Fruit fly (Drosophila melanogaster) S2 (cell line): ENCODE measurements around the gene CG1265.

Experiments
- CG8478 ChIP-seq: fragments of >200 bp; optimal IDR thresholded peaks from 2 replicates; lab custom pipeline; 2018
- CTCF ChIP-seq, 2 experiments: fragments of >200 bp; optimal IDR thresholded peaks; 2 replicates each; lab custom pipeline; 2018

Gene CG1265

dm6 chr3L:4252862-4253610 is 1.5 kb upstream of the CG1265 start:
- no peak for TF ChIP-seq CG8478 (lab: Kevin White, UChicago)
- no peak for TF ChIP-seq CTCF (optimal IDR thresholded peaks at IDR 0.05; lab: Kevin White, UChicago)

DNA sequence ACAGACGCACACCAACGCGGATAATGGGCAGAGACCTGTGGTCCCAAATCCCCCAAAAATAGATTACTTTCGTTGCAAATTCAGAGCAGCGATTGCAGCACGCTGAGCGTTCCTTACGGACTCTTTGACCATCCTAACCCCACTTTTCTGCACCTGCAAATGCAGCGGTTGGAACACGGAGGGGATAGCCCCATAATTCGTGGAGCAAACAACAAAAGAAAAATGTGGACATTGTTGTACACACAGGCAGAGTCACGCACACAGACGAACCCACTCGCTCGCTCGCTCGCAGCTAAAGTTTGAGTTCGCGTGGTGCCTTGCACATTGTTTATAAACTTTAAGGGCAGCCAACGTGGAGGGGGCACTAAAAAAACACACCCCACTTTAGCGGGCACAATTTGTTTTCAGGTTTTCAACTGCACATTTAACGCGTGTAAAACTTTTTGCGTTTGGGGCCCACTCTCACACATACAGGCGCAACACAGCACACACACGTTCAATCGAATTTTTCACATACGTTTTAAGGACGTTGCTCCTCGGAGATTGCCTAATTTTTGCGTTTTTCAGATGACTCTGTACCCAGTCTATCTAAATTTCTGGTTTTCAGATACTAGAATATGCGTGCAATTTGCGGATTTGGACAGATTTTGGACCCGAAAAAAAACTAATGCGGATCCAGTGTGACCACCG is 820 bp upstream of the CG1265 start:
- no peak for TF ChIP-seq CG8478 (lab: Kevin White, UChicago)
- TF ChIP-seq CTCF (optimal IDR thresholded peaks at IDR 0.05; lab: Kevin White, UChicago) = no peak

DNA sequence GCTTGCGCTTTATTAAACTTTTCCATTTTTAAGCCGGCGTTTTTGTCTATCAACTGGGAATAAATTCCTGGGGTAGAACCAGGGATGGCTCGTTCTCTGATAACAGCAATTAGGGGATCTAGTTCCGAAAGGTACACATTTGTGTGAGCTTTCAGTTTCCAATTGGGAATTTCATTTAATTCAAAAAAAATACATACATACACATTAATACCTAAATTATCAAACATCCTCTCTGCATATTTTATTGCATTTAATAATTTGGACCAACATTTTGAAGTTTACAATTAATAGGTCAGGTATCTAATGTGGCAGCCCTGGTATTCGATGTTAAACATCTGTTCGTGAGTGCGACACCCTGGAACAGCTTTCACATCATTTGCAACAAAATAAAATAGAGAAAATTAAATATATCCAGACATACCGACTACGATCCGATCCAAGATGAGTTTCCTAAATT is 4.6 kb downstream of the CG1265 start, which contains the start of the genes CG15011 and CG1309:
TSS of gene CG15011 (minus strand) at position 51 of the 457 bp plus-strand sequence.
TSS of gene CG1309 (plus strand) at position 329 of the 457 bp plus-strand sequence.
- TF ChIP-seq CG8478 (lab: Kevin White, UChicago) (no peak), CTCF (optimal IDR thresholded peaks at IDR 0.05; lab: Kevin White, UChicago) (peak in 1 of 2 experiments; percentile 2)

- TF ChIP-seq CG8478 (lab: Kevin White, UChicago) (no peak), CTCF (optimal IDR thresholded peaks at IDR 0.05; lab: Kevin White, UChicago) (no peak)
Observed at dm6 chr3L:4261177-4261576, 6.6 kb downstream of the CG1265 start.

- TF ChIP-seq CTCF (optimal IDR thresholded peaks at IDR 0.05; lab: Kevin White, UChicago) (no peak), CG8478 (lab: Kevin White, UChicago) (no peak)
Observed at dm6 chr3L:4262384-4262783, 7.8 kb downstream of the CG1265 start, which contains the start of the genes CG11586 and VhaM9.7-a. Gene CG11586, minus strand, starts transcription at chr3L:4262470. Gene VhaM9.7-a, plus strand, starts transcription at chr3L:4262705.

DNA sequence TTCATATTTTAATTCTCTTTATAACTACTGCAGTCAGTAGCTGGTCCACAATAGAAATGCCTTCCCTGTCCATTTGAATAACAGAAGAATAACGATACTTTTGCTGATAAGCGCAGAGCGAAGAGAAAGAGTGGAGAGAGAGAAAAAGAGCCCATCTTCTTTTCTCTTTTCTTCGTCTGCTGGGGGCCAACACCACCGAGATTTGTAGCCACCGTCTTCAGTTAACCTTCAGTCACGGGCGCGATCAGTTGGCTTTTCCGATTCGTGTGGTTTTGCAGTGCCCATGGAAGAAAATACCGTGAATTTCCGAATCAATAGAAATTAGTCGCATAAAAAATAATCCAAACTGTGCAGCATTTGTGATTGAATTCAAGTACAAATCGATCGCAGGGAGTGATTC is 8.9 kb downstream of the CG1265 start, which contains the start of gene CG1273:
TSS of gene CG1273 (plus strand) at position 218 of the 400 bp plus-strand sequence.
- TF ChIP-seq CTCF (optimal IDR thresholded peaks at IDR 0.05; lab: Kevin White, UChicago) (no peak), CG8478 (lab: Kevin White, UChicago) (no peak)

DNA sequence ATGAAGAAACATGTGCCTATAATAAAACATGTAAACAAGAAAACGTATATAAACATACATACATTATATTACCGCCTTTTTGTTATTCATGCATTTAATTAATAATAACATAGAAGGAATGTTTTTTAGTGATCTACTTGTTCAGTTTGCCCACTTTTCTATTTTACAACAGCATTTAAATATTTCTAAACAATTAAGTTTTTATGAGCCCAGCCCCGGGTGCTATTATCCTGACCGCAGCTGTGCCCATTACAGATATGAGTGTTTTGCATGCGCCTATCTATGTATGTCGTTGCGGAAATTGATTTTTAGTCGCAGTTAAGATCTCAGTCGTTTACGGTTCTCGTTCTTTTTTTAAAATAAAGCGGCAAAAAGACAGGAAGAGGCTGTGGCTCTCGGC is 10.4 kb downstream of the CG1265 start:
- TF ChIP-seq CTCF (optimal IDR thresholded peaks at IDR 0.05; lab: Kevin White, UChicago) (no peak), CG8478 (lab: Kevin White, UChicago) (no peak)

- TF ChIP-seq CG8478 (lab: Kevin White, UChicago) (no peak), CTCF (optimal IDR thresholded peaks at IDR 0.05; lab: Kevin White, UChicago) (no peak)
Observed at dm6 chr3L:4265836-4266235, 11.3 kb downstream of the CG1265 start.

DNA sequence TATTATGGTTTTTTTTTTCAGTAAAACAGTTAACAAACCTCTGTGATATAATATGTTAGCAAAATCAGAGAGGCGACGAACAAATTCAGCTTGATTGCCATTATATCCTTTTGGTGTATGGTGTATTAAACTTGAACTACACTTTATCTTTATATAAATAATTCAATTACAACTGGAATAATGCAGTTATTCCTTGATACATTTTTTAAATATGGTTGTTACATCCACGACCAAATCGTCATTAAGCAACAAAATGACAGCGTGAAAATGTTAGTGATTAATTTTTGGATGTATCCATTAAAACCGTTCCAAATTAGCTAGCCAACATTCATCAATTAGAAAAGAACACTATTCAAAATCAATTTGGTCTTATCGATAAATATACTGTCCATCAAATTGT is 12.8 kb downstream of the CG1265 start, which contains the start of gene CG33764:
TSS of gene CG33764 (minus strand) at position 101 of the 400 bp plus-strand sequence.
- TF ChIP-seq CG8478 (lab: Kevin White, UChicago) (no peak), CTCF (optimal IDR thresholded peaks at IDR 0.05; lab: Kevin White, UChicago) (no peak)

- TF ChIP-seq CTCF (optimal IDR thresholded peaks at IDR 0.05; lab: Kevin White, UChicago) = no peak
- TF ChIP-seq CG8478 (lab: Kevin White, UChicago) = no peak
Observed at dm6 chr3L:4269208-4269607, 14.6 kb downstream of the CG1265 start.

DNA sequence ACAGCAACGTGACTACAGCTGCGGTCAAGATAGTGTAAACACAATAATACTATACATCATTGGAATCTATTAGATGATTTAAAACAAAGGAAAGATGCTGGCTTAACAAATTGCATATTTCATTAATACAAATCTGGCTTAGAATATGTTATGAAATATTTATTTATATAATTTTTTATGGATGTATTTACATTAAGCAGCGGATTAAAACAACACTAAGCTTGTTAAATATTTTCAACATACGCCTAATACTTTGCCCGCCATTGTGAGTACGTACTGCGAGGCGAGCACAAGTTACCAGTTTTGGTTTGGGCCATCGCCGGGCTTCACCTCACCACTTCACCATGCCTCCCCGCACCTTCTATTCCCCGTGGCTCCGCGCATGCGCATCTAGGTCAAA is 15.3 kb downstream of the CG1265 start:
- TF ChIP-seq CTCF (optimal IDR thresholded peaks at IDR 0.05; lab: Kevin White, UChicago) (no peak), CG8478 (lab: Kevin White, UChicago) (no peak)

dm6 chr3L:4270949-4271827 is 16.6 kb downstream of the CG1265 start:
- no peak for TF ChIP-seq CG8478 (lab: Kevin White, UChicago)
- TF ChIP-seq CTCF (optimal IDR thresholded peaks at IDR 0.05; lab: Kevin White, UChicago) = no peak

- TF ChIP-seq CTCF (optimal IDR thresholded peaks at IDR 0.05; lab: Kevin White, UChicago) (no peak), CG8478 (lab: Kevin White, UChicago) (no peak)
Observed at dm6 chr3L:4272167-4272773, 17.7 kb downstream of the CG1265 start.

DNA sequence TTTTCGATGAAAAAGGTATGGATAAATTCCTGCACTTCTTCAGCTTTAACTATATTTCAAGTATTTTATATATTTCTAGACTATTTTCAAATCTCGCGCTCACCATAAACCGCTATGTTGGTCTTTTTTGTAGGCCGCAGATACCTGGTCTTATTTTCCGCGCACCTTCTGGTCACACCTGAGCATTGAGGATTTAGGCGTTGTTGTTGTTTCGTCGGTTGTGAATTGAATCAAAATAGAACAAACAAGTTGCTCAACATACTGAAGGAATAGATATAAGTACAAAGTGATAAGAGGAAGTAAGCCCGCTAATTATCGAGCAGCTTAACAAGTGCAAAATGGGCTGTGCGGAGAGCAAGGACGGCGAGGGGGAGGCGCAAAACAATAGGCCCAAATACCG is 23.2 kb downstream of the CG1265 start, which contains the start of gene Ctl1:
TSS of gene Ctl1 (plus strand) at position 167 of the 400 bp plus-strand sequence.
- no peak for TF ChIP-seq CG8478 (lab: Kevin White, UChicago)
- TF ChIP-seq CTCF (optimal IDR thresholded peaks at IDR 0.05; lab: Kevin White, UChicago) = no peak
